Worm (Caenorhabditis elegans) whole organism, late embryonic: ENCODE results near the gene F53F8.4.

Source experiments
- fax-1 ChIP-seq: sonication (generic microtip); optimal IDR thresholded peaks from 2 replicates; lab custom pipeline; 2016; ENCODE audit warnings: missing genotype, missing genetic modification characterization, missing compliant biosample characterization
- pqm-1 ChIP-seq: sonication (generic microtip); optimal IDR thresholded peaks from 2 replicates; lab custom pipeline; 2016; ENCODE audit warnings: missing genetic modification characterization, missing compliant biosample characterization
- pros-1 ChIP-seq: fragments of 150-350 bp; optimal IDR thresholded peaks from 2 replicates; lab custom pipeline; 2014; ENCODE audit warnings: missing biosample characterization, missing genetic modification reagents, missing genetic modification characterization

- TF ChIP-seq fax-1 (tag; lab: Kevin White, UChicago), result peak; percentile 37
- TF ChIP-seq pqm-1 (tag; lab: Kevin White, UChicago), result no peak
- TF ChIP-seq pros-1 (tag; lab: Kevin White, UChicago), result no peak
Measured at ce11 chrV:20693968-20694367, 2.5 kb upstream of the F53F8.4 start.
